Fruit fly (Drosophila melanogaster) whole organism, embryonic: Measurements from ENCODE around the gene Pino.
A peak's percentile ranks its signal among the peaks of the same experiment; 100 is the strongest.

Source experiments
- Aef1 ChIP-seq: fragments of 200-800 bp; sonication (Bioruptor generic); IDR thresholded peaks from 3 replicates; pipeline ENCODE4 v1.3.6; 2022; ENCODE audit warnings: missing biosample characterization, missing genetic modification characterization
- Atf6 ChIP-seq: fragments of 200-800 bp; sonication (Bioruptor generic); IDR thresholded peaks from 2 replicates; pipeline ENCODE4 v1.3.6; 2022; ENCODE audit warnings: missing biosample characterization, missing genetic modification characterization
- Awh ChIP-seq: fragments of 200-800 bp; sonication (Bioruptor generic); IDR thresholded peaks from 2 replicates; pipeline ENCODE4, ENCODE4 v1.3.6; 2022; ENCODE audit warnings: missing biosample characterization, missing genetic modification characterization
- B-H1 ChIP-seq: fragments of 200-800 bp; sonication (Bioruptor generic); IDR thresholded peaks from 3 replicates; pipeline ENCODE4 v1.3.6; 2022; ENCODE audit warnings: missing biosample characterization, missing genetic modification characterization
- Blimp-1 ChIP-seq: fragments of 200-800 bp; sonication (Bioruptor generic); optimal IDR thresholded peaks from 3 replicates; lab custom pipeline; 2018; ENCODE audit warnings: missing biosample characterization, missing genetic modification characterization, mild to moderate bottlenecking, moderate library complexity, missing genetic modification reagents
- CG10462 ChIP-seq: fragments of 200-800 bp; sonication (Bioruptor generic); optimal IDR thresholded peaks from 2 replicates; lab custom pipeline; 2016; ENCODE audit warnings: missing biosample characterization, missing genetic modification characterization
- CG11085 ChIP-seq: fragments of 200-800 bp; sonication (Bioruptor generic); IDR thresholded peaks from 2 replicates; pipeline ENCODE4 v1.3.6; 2022; ENCODE audit warnings: missing biosample characterization, missing genetic modification characterization
- CG12155 ChIP-seq: fragments of 200-800 bp; sonication (Bioruptor generic); optimal IDR thresholded peaks from 3 replicates; lab custom pipeline; 2016; ENCODE audit warnings: missing biosample characterization, missing genetic modification characterization
- CG12659 ChIP-seq: fragments of 200-800 bp; sonication (Bioruptor generic); optimal IDR thresholded peaks from 3 replicates; lab custom pipeline; 2017; ENCODE audit warnings: mild to moderate bottlenecking, missing biosample characterization, missing genetic modification reagents, missing genetic modification characterization
- CG14441 ChIP-seq: fragments of 200-800 bp; sonication (Bioruptor generic); IDR thresholded peaks from 2 replicates; pipeline ENCODE4 v1.3.6; 2022; ENCODE audit warnings: missing biosample characterization, missing genetic modification characterization
- CG1603 ChIP-seq: fragments of 200-800 bp; sonication (Bioruptor generic); optimal IDR thresholded peaks from 2 replicates; lab custom pipeline; 2019; ENCODE audit warnings: missing biosample characterization, mild to moderate bottlenecking, missing genetic modification characterization, moderate library complexity
- CG16863 ChIP-seq: fragments of 200-800 bp; sonication (Bioruptor generic); optimal IDR thresholded peaks from 3 replicates; lab custom pipeline; 2016; ENCODE audit warnings: missing biosample characterization, missing genetic modification characterization
- CG17359 ChIP-seq: fragments of 200-800 bp; sonication (Bioruptor generic); optimal IDR thresholded peaks from 3 replicates; lab custom pipeline; 2018; ENCODE audit warnings: missing biosample characterization, mild to moderate bottlenecking, missing genetic modification characterization, moderate library complexity
- CG17802 ChIP-seq: fragments of 200-800 bp; sonication (Bioruptor generic); optimal IDR thresholded peaks from 2 replicates; lab custom pipeline; 2018; ENCODE audit warnings: missing biosample characterization, mild to moderate bottlenecking, missing genetic modification characterization, moderate library complexity
- CG18262 ChIP-seq: fragments of 200-800 bp; optimal IDR thresholded peaks from 3 replicates; lab custom pipeline; 2019; ENCODE audit warnings: missing biosample characterization, mild to moderate bottlenecking, missing genetic modification characterization, moderate library complexity
- CG2712 ChIP-seq: fragments of 200-800 bp; optimal IDR thresholded peaks from 3 replicates; lab custom pipeline; 2019; ENCODE audit warnings: missing biosample characterization, mild to moderate bottlenecking, missing genetic modification characterization, moderate library complexity
- CG2875 ChIP-seq: fragments of 200-800 bp; sonication (Bioruptor generic); optimal IDR thresholded peaks from 2 replicates; lab custom pipeline; 2017; ENCODE audit warnings: missing biosample characterization, mild to moderate bottlenecking, missing genetic modification characterization, missing genetic modification reagents
- CG32767 ChIP-seq: fragments of 200-800 bp; sonication (Bioruptor generic); IDR thresholded peaks from 2 replicates; pipeline ENCODE4 v1.3.6; 2022; ENCODE audit warnings: missing biosample characterization, missing genetic modification characterization
- CG3995 ChIP-seq: fragments of 200-800 bp; sonication (Bioruptor generic); optimal IDR thresholded peaks from 3 replicates; lab custom pipeline; 2016; ENCODE audit warnings: missing biosample characterization, missing genetic modification characterization
- CG6175 ChIP-seq: fragments of 200-800 bp; sonication (Bioruptor generic); IDR thresholded peaks from 3 replicates; pipeline ENCODE4 v1.3.6; 2022; ENCODE audit warnings: missing biosample characterization, missing genetic modification characterization
- CG7928 ChIP-seq: fragments of 200-800 bp; sonication (Bioruptor generic); optimal IDR thresholded peaks from 2 replicates; lab custom pipeline; 2017; ENCODE audit warnings: missing biosample characterization, mild to moderate bottlenecking, missing genetic modification characterization
- CG9437 ChIP-seq: fragments of 200-800 bp; sonication (Bioruptor generic); optimal IDR thresholded peaks from 2 replicates; lab custom pipeline; 2018; ENCODE audit warnings: missing biosample characterization, mild to moderate bottlenecking, missing genetic modification characterization
- CG9932 ChIP-seq: fragments of 200-800 bp; sonication (Bioruptor generic); IDR thresholded peaks from 2 replicates; pipeline ENCODE4 v1.3.6; 2022; ENCODE audit warnings: missing biosample characterization, missing genetic modification characterization
- Dad ChIP-seq: fragments of 200-800 bp; sonication (Bioruptor generic); optimal IDR thresholded peaks from 3 replicates; lab custom pipeline; 2016; ENCODE audit warnings: missing biosample characterization, missing genetic modification characterization
- Ets97D ChIP-seq: fragments of 200-800 bp; sonication (Bioruptor generic); optimal IDR thresholded peaks from 3 replicates; lab custom pipeline; 2016; ENCODE audit warnings: missing biosample characterization, missing genetic modification characterization
- Hr51 ChIP-seq, 2 experiments: fragments of 200-800 bp; sonication (Bioruptor generic); optimal IDR thresholded peaks; 2 replicates in 1 of 2; 3 replicates in 1 of 2; lab custom pipeline; 2016 to 2018; ENCODE audit warnings: missing biosample characterization in 2 of 2, missing genetic modification characterization in 2 of 2, mild to moderate bottlenecking in 1 of 2, moderate library complexity in 1 of 2
- Max ChIP-seq: fragments of 200-800 bp; sonication (Bioruptor generic); optimal IDR thresholded peaks from 2 replicates; lab custom pipeline; 2016; ENCODE audit warnings: missing biosample characterization, mild to moderate bottlenecking, missing genetic modification characterization
- Meics ChIP-seq: fragments of 200-800 bp; sonication (Bioruptor generic); optimal IDR thresholded peaks from 2 replicates; lab custom pipeline; 2017; ENCODE audit warnings: missing biosample characterization, mild to moderate bottlenecking, missing genetic modification characterization
- Oli ChIP-seq: fragments of 200-800 bp; sonication (Bioruptor generic); optimal IDR thresholded peaks from 2 replicates; lab custom pipeline; 2018; ENCODE audit warnings: missing biosample characterization, mild to moderate bottlenecking, missing genetic modification characterization, moderate library complexity
- Sry-δ ChIP-seq: fragments of 200-800 bp; sonication (Bioruptor generic); optimal IDR thresholded peaks from 2 replicates; lab custom pipeline; 2016; ENCODE audit warnings: missing biosample characterization, missing genetic modification characterization
- Trl ChIP-seq, 3 experiments: fragments of >200 bp in 2 of 3; fragments of 200-800 bp in 1 of 3; sonication (Bioruptor generic) in 1 of 3; optimal IDR thresholded peaks; 2 replicates in 1 of 3; 3 replicates in 2 of 3; lab custom pipeline; 2016 to 2017; ENCODE audit warnings: missing biosample characterization in 1 of 3, missing genetic modification characterization in 1 of 3
- al ChIP-seq: fragments of 200-800 bp; sonication (Bioruptor generic); IDR thresholded peaks from 2 replicates; pipeline ENCODE4 v1.3.6; 2022; ENCODE audit warnings: missing biosample characterization, missing genetic modification characterization
- bab2 ChIP-seq: fragments of 200-800 bp; sonication (Bioruptor generic); optimal IDR thresholded peaks from 2 replicates; lab custom pipeline; 2016; ENCODE audit warnings: missing biosample characterization, missing genetic modification characterization
- br ChIP-seq: fragments of >200 bp; optimal IDR thresholded peaks from 2 replicates; lab custom pipeline; 2017
- btn ChIP-seq: fragments of 200-800 bp; sonication (Bioruptor generic); optimal IDR thresholded peaks from 2 replicates; lab custom pipeline; 2016; ENCODE audit warnings: missing biosample characterization, missing genetic modification characterization
- cad ChIP-seq: fragments of >200 bp; optimal IDR thresholded peaks from 2 replicates; lab custom pipeline; 2017; ENCODE audit warnings: missing biosample characterization, missing genetic modification characterization
- caup ChIP-seq: fragments of 200-800 bp; sonication (Bioruptor generic); optimal IDR thresholded peaks from 3 replicates; lab custom pipeline; 2017; ENCODE audit warnings: missing biosample characterization, mild to moderate bottlenecking, missing genetic modification characterization, moderate library complexity; ENCODE audit not compliant: severe bottlenecking
- cg ChIP-seq: fragments of 200-800 bp; sonication (Bioruptor generic); optimal IDR thresholded peaks from 3 replicates; lab custom pipeline; 2019; ENCODE audit warnings: missing biosample characterization, mild to moderate bottlenecking, missing genetic modification characterization, moderate library complexity
- dmrt11E ChIP-seq: fragments of 200-800 bp; sonication (Bioruptor generic); optimal IDR thresholded peaks from 3 replicates; lab custom pipeline; 2018; ENCODE audit warnings: missing biosample characterization, mild to moderate bottlenecking, missing genetic modification characterization, moderate library complexity
- eyg ChIP-seq: fragments of 200-800 bp; sonication (Bioruptor generic); optimal IDR thresholded peaks from 3 replicates; lab custom pipeline; 2016; ENCODE audit warnings: missing biosample characterization, missing genetic modification characterization
- gce ChIP-seq: fragments of 200-800 bp; sonication (Bioruptor generic); IDR thresholded peaks from 3 replicates; pipeline ENCODE4 v1.3.6; 2022; ENCODE audit warnings: missing biosample characterization, missing genetic modification characterization
- gfzf ChIP-seq: fragments of 200-800 bp; sonication (Bioruptor generic); optimal IDR thresholded peaks from 2 replicates; lab custom pipeline; 2016; ENCODE audit warnings: missing biosample characterization, mild to moderate bottlenecking, missing genetic modification characterization, moderate library complexity
- her ChIP-seq: fragments of 200-800 bp; sonication (Bioruptor generic); optimal IDR thresholded peaks from 2 replicates; lab custom pipeline; 2016; ENCODE audit warnings: missing biosample characterization, missing genetic modification characterization
- klu ChIP-seq: fragments of 200-800 bp; sonication (Bioruptor generic); IDR thresholded peaks from 2 replicates; pipeline ENCODE4 v1.3.6; 2022; ENCODE audit warnings: missing biosample characterization, missing genetic modification characterization
- pfk ChIP-seq: fragments of 200-800 bp; sonication (Bioruptor generic); optimal IDR thresholded peaks from 2 replicates; lab custom pipeline; 2018; ENCODE audit warnings: missing biosample characterization, mild to moderate bottlenecking, missing genetic modification characterization, moderate library complexity
- sens-2 ChIP-seq: fragments of 200-800 bp; sonication (Bioruptor generic); IDR thresholded peaks from 2 replicates; pipeline ENCODE4 v1.3.6; 2022; ENCODE audit warnings: missing biosample characterization, missing genetic modification characterization
- sqz ChIP-seq: fragments of 200-800 bp; sonication (Bioruptor generic); optimal IDR thresholded peaks from 3 replicates; lab custom pipeline; 2018; ENCODE audit warnings: missing biosample characterization, mild to moderate bottlenecking, missing genetic modification characterization
- sug ChIP-seq: fragments of 200-800 bp; optimal IDR thresholded peaks from 2 replicates; lab custom pipeline; 2019; ENCODE audit warnings: missing biosample characterization, mild to moderate bottlenecking, missing genetic modification characterization, moderate library complexity
- trem ChIP-seq: fragments of 200-800 bp; optimal IDR thresholded peaks from 3 replicates; lab custom pipeline; 2019; ENCODE audit warnings: missing biosample characterization, mild to moderate bottlenecking, missing genetic modification characterization, moderate library complexity
- zen2 ChIP-seq: fragments of 200-800 bp; sonication (Bioruptor generic); IDR thresholded peaks from 3 replicates; pipeline ENCODE4 v1.3.6; 2022; ENCODE audit warnings: missing biosample characterization, missing genetic modification characterization; ENCODE audit not compliant: partially characterized antibody

Pino gene

dm6 chr2L:1077469-1077993 lies 51.2 kb downstream of the Pino start, which contains the start of the genes S and ast (continued):
- TF ChIP-seq caup (GFP tag; lab: Kevin White, UChicago) (peak; percentile 3), Ets97D (GFP tag; lab: Kevin White, UChicago) (peak; percentile 85), CG1603 (tag; lab: Kevin White, UChicago) (peak; percentile 86), CG12659 (GFP tag; lab: Kevin White, UChicago) (peak; percentile 85), br (no peak), CG17802 (no peak), Max (GFP tag; lab: Kevin White, UChicago) (peak; percentile 47), Awh (GFP tag; lab: Robert Waterston, UW) (0 out of 2 replicates have a peak, but pooled peaks have one; percentile 18), CG18262 (tag; lab: Kevin White, UChicago) (peak; percentile 18), CG2712 (tag; lab: Kevin White, UChicago) (peak; percentile 59), CG9932 (GFP tag; lab: Robert Waterston, UW) (peak; percentile 81), CG3995 (GFP tag; lab: Kevin White, UChicago) (no peak), pfk (GFP tag; lab: Kevin White, UChicago) (peak; percentile 73), CG10462 (no peak), Trl (optimal IDR thresholded peaks at IDR 0.05; lab: Kevin White, UChicago) (peak in 1 of 2 experiments; percentile 42), Trl (GFP tag; optimal IDR thresholded peaks at IDR 0.05; lab: Kevin White, UChicago) (peak; percentile 35), eyg (GFP tag; lab: Kevin White, UChicago) (no peak), CG6175 (GFP tag; lab: Robert Waterston, UW) (no peak), CG32767 (GFP tag; lab: Robert Waterston, UW) (no peak), bab2 (GFP tag; lab: Kevin White, UChicago) (no peak), gfzf (peak; percentile 99), sqz (GFP tag; lab: Kevin White, UChicago) (no peak), CG2875 (GFP tag; lab: Kevin White, UChicago) (peak; percentile 28), klu (GFP tag; lab: Robert Waterston, UW) (peak; percentile 40; the same call in 1 of the 2 replicates), her (GFP tag; lab: Kevin White, UChicago) (peak; percentile 67), al (0 out of 2 replicates have a peak, but pooled peaks have one; percentile 34), btn (GFP tag; lab: Kevin White, UChicago) (no peak), CG12155 (GFP tag; lab: Kevin White, UChicago) (no peak), Dad (GFP tag; lab: Kevin White, UChicago) (peak; percentile 11), CG17359 (tag; lab: Kevin White, UChicago) (no peak), CG16863 (peak; percentile 52), Sry-δ (GFP tag; lab: Kevin White, UChicago) (peak; percentile 99), Aef1 (GFP tag; lab: Robert Waterston, UW) (no peak), zen2 (GFP tag; lab: Robert Waterston, UW) (peak; percentile 95), Atf6 (GFP tag; lab: Robert Waterston, UW) (peak; percentile 37; the same call in 1 of the 2 replicates), Oli (no peak), CG11085 (GFP tag; lab: Robert Waterston, UW) (no peak), trem (tag; lab: Kevin White, UChicago) (peak; percentile 69), Meics (GFP tag; lab: Kevin White, UChicago) (peak; percentile 45), sug (peak; percentile 40), CG14441 (GFP tag; lab: Robert Waterston, UW) (no peak), Blimp-1 (GFP tag; lab: Kevin White, UChicago) (no peak), CG9437 (GFP tag; lab: Kevin White, UChicago) (peak; percentile 92), cad (no peak), sens-2 (GFP tag; lab: Robert Waterston, UW) (no peak), dmrt11E (tag; lab: Kevin White, UChicago) (peak; percentile 2), B-H1 (no peak), Hr51 (GFP tag; optimal IDR thresholded peaks at IDR 0.05; lab: Kevin White, UChicago) (peak; percentile 53 to 76), gce (GFP tag; lab: Robert Waterston, UW) (peak; percentile 35; the same call in 1 of the 3 replicates), CG7928 (peak; percentile 27), cg (peak; percentile 16)
